Worm (Caenorhabditis elegans) whole organism, L3 larva: ENCODE measurements around the gene gst-34.

Experiments used
- mdl-1 ChIP-seq: fragments of 150-350 bp; optimal IDR thresholded peaks from 2 replicates; lab custom pipeline; 2014; ENCODE audit warnings: missing biosample characterization, missing genetic modification characterization
- zag-1 ChIP-seq: fragments of 150-350 bp; optimal IDR thresholded peaks from 2 replicates; lab custom pipeline; 2014; ENCODE audit warnings: missing biosample characterization, missing genetic modification characterization
- ztf-4 ChIP-seq: fragments of 150-350 bp; optimal IDR thresholded peaks from 2 replicates; lab custom pipeline; 2014; ENCODE audit warnings: missing biosample characterization, missing genetic modification characterization

ce11 chrII:15195346-15195745 is 12.3 kb upstream of the gst-34 start:
- TF ChIP-seq ztf-4 (no peak), mdl-1 (tag; lab: Kevin White, UChicago) (no peak), zag-1 (tag; lab: Kevin White, UChicago) (no peak)
